Worm (Caenorhabditis elegans) whole organism, L4 larva: ENCODE measurements around the gene srh-246.

Experiments used
- hif-1 ChIP-seq, 2 experiments: sonication (generic microtip); optimal IDR thresholded peaks; 2 replicates each; lab custom pipeline; 2016 to 2017; ENCODE audit warnings: missing compliant biosample characterization in 2 of 2, missing genetic modification characterization in 2 of 2, missing genetic modification reagents in 2 of 2, missing genotype in 2 of 2, mild to moderate bottlenecking in 1 of 2
- lin-13 ChIP-seq: fragments of 150-350 bp; optimal IDR thresholded peaks from 2 replicates; lab custom pipeline; 2014; ENCODE audit warnings: missing biosample characterization, missing genetic modification reagents, missing genetic modification characterization
- mxl-2 ChIP-seq: fragments of 200-800 bp; sonication (Bioruptor generic); conservative IDR thresholded peaks from 2 replicates; pipeline ENCODE4 v1.3.6; 2022; ENCODE audit warnings: missing genetic modification reagents, missing genetic modification characterization, missing compliant biosample characterization
- skn-1 ChIP-seq: fragments of 150-350 bp; optimal IDR thresholded peaks from 2 replicates; lab custom pipeline; 2014; ENCODE audit warnings: missing biosample characterization, missing genetic modification characterization

DNA sequence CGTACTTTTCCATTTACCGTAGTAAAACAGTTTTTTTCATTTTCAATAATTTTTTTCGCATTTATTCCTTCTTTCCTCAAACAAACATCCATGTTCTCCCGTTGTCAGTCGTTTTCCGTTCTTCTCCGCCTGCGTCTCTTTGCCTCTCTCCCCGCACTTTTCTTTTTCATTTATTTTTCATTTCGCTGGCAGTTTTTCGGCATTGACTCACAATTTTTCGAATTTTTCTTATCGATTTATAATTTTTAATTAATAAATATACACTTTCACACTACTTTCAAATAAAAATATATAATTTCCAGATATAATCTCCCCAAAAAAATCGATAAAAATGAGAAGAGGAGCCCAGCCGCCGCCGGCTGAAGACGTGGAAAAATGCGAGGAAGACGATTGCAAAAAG lies 29.8 kb upstream of the srh-246 start, which contains the start of gene H25P19.1:
- no peak for TF ChIP-seq lin-13 (GFP tag; lab: Kevin White, UChicago)
- no peak for TF ChIP-seq skn-1 (tag; lab: Kevin White, UChicago)
- TF ChIP-seq mxl-2 (GFP tag; lab: Robert Waterston, UW): no peak
- no peak for TF ChIP-seq hif-1 (tag; optimal IDR thresholded peaks at IDR 0.05; lab: Kevin White, UChicago)
